Fruit fly (Drosophila melanogaster) whole organism, embryonic: ENCODE measurements around the gene CG32391.

ENCODE experiments used
- CG12155 ChIP-seq: fragments of 200-800 bp; sonication (Bioruptor generic); optimal IDR thresholded peaks from 3 replicates; lab custom pipeline; 2016; ENCODE audit warnings: missing biosample characterization, missing genetic modification characterization
- CG7839 ChIP-seq: fragments of 200-800 bp; sonication (Bioruptor generic); optimal IDR thresholded peaks from 3 replicates; lab custom pipeline; 2018; ENCODE audit warnings: missing biosample characterization, mild to moderate bottlenecking, missing genetic modification characterization, moderate library complexity
- CG8478 ChIP-seq: fragments of >200 bp; optimal IDR thresholded peaks from 2 replicates; lab custom pipeline; 2018
- Fer1 ChIP-seq: fragments of 200-800 bp; sonication (Bioruptor generic); optimal IDR thresholded peaks from 2 replicates; lab custom pipeline; 2017; ENCODE audit warnings: missing biosample characterization, mild to moderate bottlenecking, missing genetic modification characterization
- ab ChIP-seq: fragments of 200-800 bp; sonication (Bioruptor generic); optimal IDR thresholded peaks from 2 replicates; lab custom pipeline; 2016; ENCODE audit warnings: missing biosample characterization, missing genetic modification characterization
- cwo ChIP-seq: fragments of 200-800 bp; sonication (Bioruptor generic); optimal IDR thresholded peaks from 3 replicates; lab custom pipeline; 2017; ENCODE audit warnings: missing biosample characterization, missing genetic modification characterization, mild to moderate bottlenecking, moderate library complexity, missing genetic modification reagents
- seq ChIP-seq: fragments of 200-800 bp; sonication (Bioruptor generic); IDR thresholded peaks from 2 replicates; pipeline ENCODE4 v1.3.6; 2022; ENCODE audit warnings: missing biosample characterization, missing genetic modification characterization
- trh ChIP-seq: fragments of 200-800 bp; sonication (Bioruptor generic); optimal IDR thresholded peaks from 2 replicates; lab custom pipeline; 2016; ENCODE audit warnings: missing biosample characterization, missing genetic modification characterization

DNA sequence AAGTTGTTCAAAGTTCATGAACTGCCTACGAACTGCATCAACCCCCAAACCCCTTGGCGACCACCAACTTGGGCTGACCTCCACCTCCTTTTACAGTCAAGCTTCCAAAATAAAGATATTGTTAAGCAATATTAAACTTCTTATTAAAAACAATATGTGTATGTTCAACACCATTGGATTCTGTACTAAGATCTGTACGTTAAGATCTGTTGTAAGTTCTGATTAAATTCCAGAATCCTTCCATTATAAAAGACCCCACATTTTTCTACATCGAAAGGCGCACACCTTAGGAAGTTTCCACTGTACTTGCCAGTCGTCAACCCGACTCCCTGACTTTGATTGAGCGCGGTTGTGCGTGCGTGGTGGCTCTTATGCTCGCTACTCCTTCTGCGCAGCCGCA, 44.0 kb upstream of the CG32391 start:
- TF ChIP-seq CG12155, result no peak
- no peak for TF ChIP-seq CG8478 (lab: Kevin White, UChicago)
- no peak for TF ChIP-seq Fer1 (GFP tag; lab: Kevin White, UChicago)
- TF ChIP-seq trh, result no peak
- no peak for TF ChIP-seq ab (GFP tag; lab: Kevin White, UChicago)
- TF ChIP-seq CG7839 (tag; lab: Kevin White, UChicago), result no peak
- no peak for TF ChIP-seq cwo
- TF ChIP-seq seq, result no peak
